Worm (Caenorhabditis elegans): ENCODE results near the gene ebp-2.

ce11 chrII:11428599-11428998 is 13.9 kb upstream of the ebp-2 start:
- TF ChIP-seq ref-1 (GFP tag; conservative IDR thresholded peaks at IDR 0.05) (no peak), klf-2 (GFP tag; conservative IDR thresholded peaks at IDR 0.05) (no peak), ztf-29 (GFP tag; IDR thresholded peaks at IDR 0.05) (no peak), flt-1 (GFP tag; IDR thresholded peaks at IDR 0.05) (no peak), T22C8.4 (GFP tag; IDR thresholded peaks at IDR 0.05) (no peak), med-1 (GFP tag; optimal IDR thresholded peaks at IDR 0.05; ENCODE audit: insufficient read depth) (no peak), ztf-23 (GFP tag; IDR thresholded peaks at IDR 0.05) (no peak), cog-1 (tag; optimal IDR thresholded peaks at IDR 0.05) (no peak)

All from whole organism, midembryonic.